Worm (Caenorhabditis elegans) whole organism, young adult: ENCODE data around the gene ptl-1.
A peak's percentile ranks its signal among the peaks of the same experiment; 100 is the strongest.

Source experiments
- B0019.2 ChIP-seq: fragments of 200-800 bp; sonication (Bioruptor generic); conservative IDR thresholded peaks from 2 replicates; pipeline ENCODE4 v1.3.6; 2022; ENCODE audit warnings: missing genetic modification reagents, missing genetic modification characterization, missing compliant biosample characterization
- F22D6.2 ChIP-seq: sonication (generic microtip); optimal IDR thresholded peaks from 2 replicates; lab custom pipeline; 2016; ENCODE audit warnings: mild to moderate bottlenecking, missing genetic modification characterization, missing compliant biosample characterization
- F33H1.4 ChIP-seq: fragments of 200-800 bp; sonication (Bioruptor generic); IDR thresholded peaks from 2 replicates; pipeline ENCODE4 v1.3.6; 2022; ENCODE audit warnings: missing genetic modification reagents, missing genetic modification characterization, missing compliant biosample characterization
- F49E8.2 ChIP-seq: sonication (generic microtip); optimal IDR thresholded peaks from 3 replicates; lab custom pipeline; 2017; ENCODE audit warnings: missing genetic modification characterization, mild to moderate bottlenecking, missing compliant biosample characterization, antibody characterized with exemption, moderate library complexity; ENCODE audit not compliant: insufficient read depth
- F55B11.4 ChIP-seq: sonication (generic microtip); optimal IDR thresholded peaks from 2 replicates; lab custom pipeline; 2016; ENCODE audit warnings: missing compliant biosample characterization, missing genetic modification characterization, borderline replicate concordance; ENCODE audit not compliant: insufficient read depth
- F57C9.4 ChIP-seq: sonication (generic microtip); optimal IDR thresholded peaks from 2 replicates; lab custom pipeline; 2017; ENCODE audit warnings: mild to moderate bottlenecking, missing genetic modification characterization, missing compliant biosample characterization
- Y53F4B.3 ChIP-seq: fragments of 200-800 bp; sonication (Bioruptor generic); IDR thresholded peaks from 2 replicates; pipeline ENCODE4 v1.3.6; 2022; ENCODE audit warnings: missing genetic modification reagents, missing genetic modification characterization, missing compliant biosample characterization
- Y79H2A.3 ChIP-seq: fragments of 200-800 bp; sonication (Bioruptor generic); conservative IDR thresholded peaks from 2 replicates; pipeline ENCODE4 v1.3.6; 2022; ENCODE audit warnings: missing genetic modification reagents, missing genetic modification characterization, missing compliant biosample characterization
- ama-1 ChIP-seq, 3 experiments: fragments of 150-350 bp in 1 of 3; sonication (generic microtip) in 2 of 3; optimal IDR thresholded peaks; 2 replicates each; lab custom pipeline; 2014 to 2018; ENCODE audit warnings: missing biosample characterization in 2 of 3, missing genetic modification characterization in 2 of 3, missing genetic modification reagents in 2 of 3
- bed-1 ChIP-seq: fragments of 200-800 bp; sonication (Bioruptor generic); IDR thresholded peaks from 2 replicates; pipeline ENCODE4 v1.3.6; 2022; ENCODE audit warnings: missing genetic modification reagents, missing genetic modification characterization, missing compliant biosample characterization
- ccch-3 ChIP-seq: fragments of 200-800 bp; sonication (Bioruptor generic); optimal IDR thresholded peaks from 2 replicates; lab custom pipeline; 2018; ENCODE audit warnings: mild to moderate bottlenecking, missing genetic modification characterization, missing compliant biosample characterization
- cebp-1 ChIP-seq, 2 experiments: fragments of 200-800 bp in 1 of 2; sonication (Bioruptor generic) in 1 of 2; sonication (generic microtip) in 1 of 2; IDR thresholded peaks in 1 of 2; optimal IDR thresholded peaks in 1 of 2; 2 replicates each; pipeline versions ENCODE4 v1.3.6 to Lab custom; 2017 to 2022; ENCODE audit warnings: missing compliant biosample characterization in 2 of 2, missing genetic modification characterization in 2 of 2, mild to moderate bottlenecking in 1 of 2, missing genetic modification reagents in 1 of 2, moderate library complexity in 1 of 2
- ceh-100 ChIP-seq: fragments of 200-800 bp; sonication (Bioruptor generic); IDR thresholded peaks from 2 replicates; pipeline ENCODE4 v1.3.6; 2022; ENCODE audit warnings: missing genetic modification reagents, missing genetic modification characterization, missing compliant biosample characterization
- ceh-40 ChIP-seq: fragments of 200-800 bp; sonication (Bioruptor generic); IDR thresholded peaks from 2 replicates; pipeline ENCODE4 v1.3.6; 2022; ENCODE audit warnings: missing genetic modification characterization, missing compliant biosample characterization
- die-1 ChIP-seq: sonication (generic microtip); optimal IDR thresholded peaks from 2 replicates; lab custom pipeline; 2016; ENCODE audit warnings: missing genotype, mild to moderate bottlenecking, missing genetic modification characterization, missing compliant biosample characterization
- dpl-1 ChIP-seq: fragments of 150-350 bp; optimal IDR thresholded peaks from 2 replicates; lab custom pipeline; 2014; ENCODE audit warnings: missing biosample characterization, missing genetic modification reagents, missing genetic modification characterization
- egl-44 ChIP-seq: fragments of 200-800 bp; sonication (Bioruptor generic); IDR thresholded peaks from 2 replicates; pipeline ENCODE4 v1.3.6; 2022; ENCODE audit warnings: missing genetic modification reagents, missing genetic modification characterization, missing compliant biosample characterization
- egrh-3 ChIP-seq: fragments of 200-800 bp; sonication (Bioruptor generic); IDR thresholded peaks from 2 replicates; pipeline ENCODE4 v1.3.6; 2022; ENCODE audit warnings: missing genetic modification reagents, missing genetic modification characterization, missing compliant biosample characterization
- ekl-4 ChIP-seq: fragments of 200-800 bp; sonication (Bioruptor generic); IDR thresholded peaks from 2 replicates; pipeline ENCODE4 v1.3.6; 2022; ENCODE audit warnings: missing genetic modification reagents, missing genetic modification characterization, missing compliant biosample characterization
- fkh-3 ChIP-seq: sonication (generic microtip); optimal IDR thresholded peaks from 2 replicates; lab custom pipeline; 2016; ENCODE audit warnings: mild to moderate bottlenecking, missing genetic modification characterization, missing compliant biosample characterization
- gei-17 ChIP-seq: fragments of 200-800 bp; sonication (Bioruptor generic); optimal IDR thresholded peaks from 2 replicates; lab custom pipeline; 2018; ENCODE audit warnings: mild to moderate bottlenecking, missing genetic modification characterization, missing compliant biosample characterization
- him-1 ChIP-seq: sonication (generic microtip); optimal IDR thresholded peaks from 2 replicates; lab custom pipeline; 2016; ENCODE audit warnings: missing genotype, missing genetic modification reagents, missing genetic modification characterization, missing compliant biosample characterization
- let-607 ChIP-seq, 2 experiments: fragments of 200-800 bp in 1 of 2; sonication (Bioruptor generic) in 1 of 2; sonication (generic microtip) in 1 of 2; optimal IDR thresholded peaks; 2 replicates each; lab custom pipeline; 2016 to 2018; ENCODE audit warnings: mild to moderate bottlenecking in 2 of 2, missing compliant biosample characterization in 2 of 2, missing genetic modification characterization in 2 of 2, moderate library complexity in 2 of 2, missing genotype in 1 of 2
- lin-54 ChIP-seq: fragments of 200-800 bp; sonication (Bioruptor generic); optimal IDR thresholded peaks from 2 replicates; lab custom pipeline; 2018; ENCODE audit warnings: mild to moderate bottlenecking, missing genetic modification characterization, missing compliant biosample characterization
- lsy-27 ChIP-seq: sonication (generic microtip); optimal IDR thresholded peaks from 2 replicates; lab custom pipeline; 2017; ENCODE audit warnings: missing genetic modification characterization, mild to moderate bottlenecking, missing compliant biosample characterization, antibody characterized with exemption, missing genotype, borderline replicate concordance; ENCODE audit not compliant: insufficient read depth
- madf-10 ChIP-seq: sonication (generic microtip); optimal IDR thresholded peaks from 2 replicates; lab custom pipeline; 2016; ENCODE audit warnings: mild to moderate bottlenecking, missing genetic modification characterization, missing compliant biosample characterization
- madf-6 ChIP-seq: fragments of 200-800 bp; sonication (Bioruptor generic); IDR thresholded peaks from 2 replicates; pipeline ENCODE4 v1.3.6; 2022; ENCODE audit warnings: missing genetic modification reagents, missing genetic modification characterization, missing compliant biosample characterization
- nfya-1 ChIP-seq: sonication (generic microtip); optimal IDR thresholded peaks from 2 replicates; lab custom pipeline; 2017; ENCODE audit warnings: antibody characterized with exemption, missing compliant biosample characterization, missing genetic modification characterization, borderline replicate concordance; ENCODE audit not compliant: insufficient read depth
- nfya-2 ChIP-seq: fragments of 200-800 bp; sonication (Bioruptor generic); IDR thresholded peaks from 2 replicates; pipeline ENCODE4 v1.3.6; 2022; ENCODE audit warnings: missing genetic modification reagents, missing genetic modification characterization, missing compliant biosample characterization
- nhr-179 ChIP-seq: sonication (generic microtip); optimal IDR thresholded peaks from 2 replicates; lab custom pipeline; 2016; ENCODE audit warnings: mild to moderate bottlenecking, missing genetic modification characterization, missing compliant biosample characterization
- nhr-80 ChIP-seq: sonication (generic microtip); optimal IDR thresholded peaks from 2 replicates; lab custom pipeline; 2016; ENCODE audit warnings: missing genetic modification characterization, missing compliant biosample characterization
- rpc-1 ChIP-seq, 2 experiments: fragments of 150-350 bp in 1 of 2; sonication (generic microtip) in 1 of 2; optimal IDR thresholded peaks; 2 replicates each; lab custom pipeline; 2014 to 2018; ENCODE audit warnings: missing biosample characterization in 1 of 2, missing genetic modification characterization in 1 of 2, missing genetic modification reagents in 1 of 2, missing genotype in 1 of 2
- snpc-1.3 ChIP-seq: sonication (generic microtip); optimal IDR thresholded peaks from 2 replicates; lab custom pipeline; 2017; ENCODE audit warnings: missing genetic modification characterization, mild to moderate bottlenecking, missing compliant biosample characterization, antibody characterized with exemption, moderate library complexity, missing genotype, missing genetic modification reagents; ENCODE audit not compliant: insufficient read depth
- tbp1 ChIP-seq: fragments of 200-800 bp; sonication (Bioruptor generic); optimal IDR thresholded peaks from 2 replicates; lab custom pipeline; 2018; ENCODE audit warnings: mild to moderate bottlenecking, missing genetic modification characterization, missing compliant biosample characterization
- tlf-1 ChIP-seq: fragments of 200-800 bp; sonication (Bioruptor generic); optimal IDR thresholded peaks from 2 replicates; lab custom pipeline; 2018; ENCODE audit warnings: mild to moderate bottlenecking, missing genetic modification characterization, missing compliant biosample characterization
- unc-62 ChIP-seq: fragments of 150-350 bp; optimal IDR thresholded peaks from 2 replicates; lab custom pipeline; 2014; ENCODE audit warnings: missing biosample characterization, missing genetic modification reagents, missing genetic modification characterization
- xnd-1 ChIP-seq: sonication (generic microtip); optimal IDR thresholded peaks from 2 replicates; lab custom pipeline; 2016; ENCODE audit warnings: missing genotype, missing genetic modification reagents, missing genetic modification characterization, missing compliant biosample characterization
- ztf-18 ChIP-seq: sonication (generic microtip); optimal IDR thresholded peaks from 2 replicates; lab custom pipeline; 2016; ENCODE audit warnings: missing genotype, mild to moderate bottlenecking, missing genetic modification characterization, missing compliant biosample characterization
- ztf-25 ChIP-seq: fragments of 200-800 bp; sonication (Bioruptor generic); IDR thresholded peaks from 2 replicates; pipeline ENCODE4 v1.3.6; 2022; ENCODE audit warnings: missing genetic modification reagents, missing genetic modification characterization, missing compliant biosample characterization

ptl-1 gene

DNA sequence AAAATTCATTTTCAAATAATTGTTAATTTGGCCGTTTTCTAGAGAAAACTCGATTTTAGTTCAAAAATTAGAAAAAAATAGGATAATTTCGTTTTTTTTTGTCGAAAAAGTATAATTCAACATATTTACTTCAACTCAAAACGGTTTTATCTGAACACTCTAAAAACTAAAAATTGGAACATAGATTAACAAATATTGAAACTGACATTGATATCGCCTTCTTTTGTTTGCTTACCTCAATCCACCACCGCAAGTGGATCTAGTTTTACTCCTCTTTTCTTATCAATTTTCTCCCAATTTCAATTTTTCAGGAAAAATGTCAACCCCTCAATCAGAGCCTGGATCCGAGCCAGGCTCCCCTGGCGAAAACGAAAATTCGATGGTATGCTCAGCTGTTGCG lies at the start of gene ptl-1:
TSS of gene ptl-1 (plus strand) at position 301 of the 400 bp plus-strand sequence.
- TF ChIP-seq xnd-1 (tag; lab: Kevin White, UChicago) (no peak), egl-44 (no peak), snpc-1.3 (tag; lab: Kevin White, UChicago) (no peak), tlf-1 (GFP tag; lab: Kevin White, UChicago) (no peak), F55B11.4 (tag; lab: Kevin White, UChicago) (no peak), ceh-40 (GFP tag; lab: Robert Waterston, UW) (no peak), Y53F4B.3 (GFP tag; lab: Robert Waterston, UW) (no peak), ztf-18 (no peak), F57C9.4 (no peak), ekl-4 (GFP tag; lab: Robert Waterston, UW) (no peak), fkh-3 (tag; lab: Kevin White, UChicago) (no peak), madf-10 (no peak)

DNA sequence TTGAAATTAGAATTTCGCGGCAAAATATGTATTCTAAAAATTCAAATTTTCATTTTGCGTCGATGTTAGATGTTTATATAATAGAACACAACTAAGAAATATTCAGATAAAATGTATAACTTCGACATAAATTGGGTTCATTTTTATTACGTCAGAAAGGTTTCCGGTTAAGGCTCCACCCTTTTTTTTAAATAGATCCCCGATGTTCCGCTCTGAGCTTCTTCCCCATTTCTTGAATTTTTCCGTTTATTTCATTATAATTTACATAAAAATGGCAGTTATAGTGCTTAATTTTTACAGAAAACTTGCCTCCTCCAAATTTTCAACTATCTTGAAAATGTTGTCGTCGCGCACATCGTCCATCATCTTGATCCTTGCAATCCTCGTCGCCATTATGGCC lies 40.2 kb upstream of the ptl-1 start, which contains the start of gene flp-24:
TSS of gene flp-24 (plus strand) at position 301 of the 400 bp plus-strand sequence.
- TF ChIP-seq tbp1 (GFP tag; lab: Kevin White, UChicago) (no peak), dpl-1 (no peak)

DNA sequence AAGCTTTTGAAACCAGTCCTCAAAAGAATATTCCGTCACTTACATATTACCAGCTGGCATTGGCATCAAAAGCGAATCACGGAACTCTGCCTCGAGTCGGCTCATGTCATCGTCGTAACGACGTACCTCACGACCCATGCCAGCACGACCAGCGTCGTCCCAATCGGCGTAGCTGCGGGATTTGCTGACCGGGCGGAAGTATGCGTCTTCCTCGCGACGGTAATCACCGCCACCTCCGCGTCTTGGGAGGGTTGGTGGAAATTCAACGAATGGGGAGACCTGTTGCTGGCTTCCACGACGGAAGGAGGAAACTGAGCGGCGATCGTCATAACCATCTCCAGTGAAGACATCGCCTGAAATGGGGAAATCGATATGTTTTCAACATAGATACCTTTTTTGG lies 36.9 kb upstream of the ptl-1 start:
- TF ChIP-seq egrh-3, result peak; percentile 33; the same call in 1 of the 2 replicates
- TF ChIP-seq lsy-27, result no peak

DNA sequence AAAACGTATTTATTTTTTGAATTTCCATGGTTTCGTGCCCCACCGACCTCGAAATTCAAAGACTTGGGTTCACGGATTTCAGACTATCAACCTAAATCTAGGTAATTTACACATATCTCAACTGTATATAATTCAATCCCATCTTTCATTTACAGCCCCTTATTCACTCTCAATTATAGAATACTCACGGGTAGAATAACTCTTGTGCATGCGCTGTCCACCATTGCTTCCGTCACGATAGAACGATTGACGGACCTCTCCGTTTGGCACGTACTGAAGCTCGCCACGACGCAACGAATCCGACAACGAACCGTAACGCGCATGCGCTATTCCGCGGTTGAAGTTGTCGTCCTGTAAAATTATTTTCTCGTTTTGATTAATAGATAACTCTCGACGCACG lies 36.3 kb upstream of the ptl-1 start:
- TF ChIP-seq Y79H2A.3 (GFP tag; lab: Robert Waterston, UW) (no peak), B0019.2 (no peak), lin-54 (GFP tag; lab: Kevin White, UChicago) (no peak), Y53F4B.3 (GFP tag; lab: Robert Waterston, UW) (no peak), bed-1 (GFP tag; lab: Robert Waterston, UW) (no peak), F22D6.2 (tag; lab: Kevin White, UChicago) (no peak), ztf-25 (GFP tag; lab: Robert Waterston, UW) (no peak), nfya-2 (GFP tag; lab: Robert Waterston, UW) (no peak), madf-10 (no peak), nfya-1 (tag; lab: Kevin White, UChicago) (no peak), ztf-18 (no peak), fkh-3 (tag; lab: Kevin White, UChicago) (no peak), him-1 (no peak)

DNA sequence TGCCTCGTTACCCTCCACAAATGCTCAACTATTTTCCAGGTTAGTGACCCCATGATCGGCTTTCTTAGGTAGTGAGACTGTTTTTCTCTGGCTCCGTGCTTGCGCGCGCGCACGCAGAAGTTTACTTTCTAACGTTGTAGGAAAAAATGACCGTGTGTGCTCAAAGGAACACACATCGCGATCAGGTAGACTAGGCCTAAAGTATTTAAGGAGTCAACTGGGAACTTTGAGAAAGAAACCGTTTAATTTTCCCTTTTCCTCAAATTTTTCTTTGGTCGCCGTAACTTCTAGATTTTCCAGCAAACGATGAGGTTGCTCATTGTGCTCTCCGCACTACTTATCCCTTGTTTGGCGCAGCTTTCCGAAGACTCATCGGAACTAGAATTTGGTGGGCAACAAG lies 24.6 kb upstream of the ptl-1 start, which contains the start of gene idpp-1:
TSS of gene idpp-1 (plus strand) at position 301 of the 400 bp plus-strand sequence.
- TF ChIP-seq ceh-100 (GFP tag; lab: Robert Waterston, UW) (no peak), rpc-1 (optimal IDR thresholded peaks at IDR 0.05; lab: Kevin White, UChicago) (no peak), rpc-1 (tag; optimal IDR thresholded peaks at IDR 0.05; lab: Kevin White, UChicago) (no peak)

DNA sequence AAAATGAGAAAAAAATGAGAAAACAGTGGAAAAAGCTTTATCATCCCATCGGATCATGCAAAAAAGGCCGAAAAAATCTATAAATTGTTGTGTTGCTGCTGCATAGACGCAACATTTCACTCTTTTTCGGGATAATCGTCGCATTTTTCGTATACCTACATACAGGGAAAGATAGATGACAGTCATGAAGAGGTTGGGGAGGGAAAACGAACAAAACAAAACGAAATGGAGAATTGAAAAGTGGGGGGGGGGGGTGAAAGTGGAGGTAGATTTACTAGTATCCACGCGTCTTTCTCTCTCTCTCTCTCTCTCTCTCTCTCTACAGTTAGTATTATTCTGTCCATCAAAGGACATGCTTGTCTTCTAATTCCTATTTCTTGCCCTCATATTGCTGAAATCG lies 20.5 kb upstream of the ptl-1 start:
- no peak for TF ChIP-seq nhr-80 (tag; lab: Kevin White, UChicago)
- TF ChIP-seq cebp-1 (GFP tag; IDR thresholded peaks at IDR 0.05; lab: Robert Waterston, UW), result no peak
- TF ChIP-seq cebp-1 (tag; optimal IDR thresholded peaks at IDR 0.05; lab: Kevin White, UChicago), result no peak
- no peak for TF ChIP-seq F49E8.2 (tag; lab: Kevin White, UChicago)
- no peak for TF ChIP-seq ama-1 (optimal IDR thresholded peaks at IDR 0.05; lab: Kevin White, UChicago)
- TF ChIP-seq ama-1 (GFP tag; optimal IDR thresholded peaks at IDR 0.05; lab: Kevin White, UChicago), result no peak
- TF ChIP-seq ekl-4 (GFP tag; lab: Robert Waterston, UW), result no peak
- no peak for TF ChIP-seq gei-17 (GFP tag; lab: Kevin White, UChicago)
- TF ChIP-seq F33H1.4 (GFP tag; lab: Robert Waterston, UW), result no peak
- no peak for TF ChIP-seq unc-62 (GFP tag; lab: Kevin White, UChicago)
- TF ChIP-seq nhr-179, result no peak
- no peak for TF ChIP-seq ccch-3 (GFP tag; lab: Kevin White, UChicago)
- no peak for TF ChIP-seq die-1
- TF ChIP-seq madf-6 (GFP tag; lab: Robert Waterston, UW), result no peak
- TF ChIP-seq let-607 (tag; optimal IDR thresholded peaks at IDR 0.05; lab: Kevin White, UChicago), result no peak
